Fruit fly (Drosophila melanogaster) whole organism, wandering third instar larva: Measurements from ENCODE around the gene CG6398.

Source experiments
- CG32264 ChIP-seq: fragments of 200-800 bp; sonication (Bioruptor generic); optimal IDR thresholded peaks from 2 replicates; lab custom pipeline; 2016; ENCODE audit warnings: missing biosample characterization, missing genetic modification characterization
- Sp1 ChIP-seq: fragments of 200-800 bp; sonication (Bioruptor generic); optimal IDR thresholded peaks from 3 replicates; lab custom pipeline; 2019; ENCODE audit warnings: missing biosample characterization, mild to moderate bottlenecking, missing genetic modification characterization, moderate library complexity
- foxo ChIP-seq, 2 experiments: fragments of 200-800 bp; sonication (Bioruptor generic); optimal IDR thresholded peaks; 2 replicates in 1 of 2; 3 replicates in 1 of 2; lab custom pipeline; 2016 to 2017; ENCODE audit warnings: missing biosample characterization in 2 of 2, missing genetic modification characterization in 2 of 2
- h ChIP-seq: fragments of 200-800 bp; sonication (Bioruptor generic); optimal IDR thresholded peaks from 3 replicates; lab custom pipeline; 2016; ENCODE audit warnings: missing biosample characterization, mild to moderate bottlenecking, missing genetic modification characterization
- pan ChIP-seq: fragments of >200 bp; optimal IDR thresholded peaks from 2 replicates; lab custom pipeline; 2017
- sv ChIP-seq: fragments of 200-800 bp; sonication (Bioruptor generic); optimal IDR thresholded peaks from 3 replicates; lab custom pipeline; 2016; ENCODE audit warnings: missing biosample characterization, missing genetic modification characterization
- usp ChIP-seq: fragments of >200 bp; optimal IDR thresholded peaks from 2 replicates; lab custom pipeline; 2017; ENCODE audit warnings: missing biosample characterization, missing genetic modification characterization

DNA sequence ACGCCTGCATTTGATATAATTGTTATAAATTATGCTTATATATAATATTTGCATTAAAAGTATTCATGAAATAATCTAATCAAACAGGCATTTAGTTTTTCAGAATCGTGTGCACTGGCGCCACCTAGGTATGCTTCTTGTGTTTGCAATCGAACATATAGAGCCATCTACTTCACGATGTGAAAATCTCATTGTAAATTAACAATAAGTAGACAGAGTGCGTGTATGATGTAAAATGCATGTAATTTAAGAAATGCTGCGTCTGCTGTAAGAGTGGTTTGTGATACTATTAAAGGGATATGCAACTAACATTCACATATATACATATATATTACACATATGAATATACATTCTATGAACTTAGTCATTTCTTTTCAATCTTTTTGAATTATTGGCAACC lies 10.4 kb upstream of the CG6398 start:
- TF ChIP-seq foxo (GFP tag; optimal IDR thresholded peaks at IDR 0.05; lab: Kevin White, UChicago) = peak in 1 of 2 experiments; percentile 49
- no peak for TF ChIP-seq CG32264 (GFP tag; lab: Kevin White, UChicago)
- TF ChIP-seq Sp1 (GFP tag; lab: Kevin White, UChicago) = no peak
- TF ChIP-seq usp (GFP tag; lab: Kevin White, UChicago) = no peak
- peak; percentile 22 for TF ChIP-seq h
- no peak for TF ChIP-seq sv (GFP tag; lab: Kevin White, UChicago)
- TF ChIP-seq pan = no peak
